Worm (Caenorhabditis elegans) whole organism, early embryonic: Measurements from ENCODE around the gene mif-2.

Source experiments
- B0310.2 ChIP-seq: sonication (generic microtip); optimal IDR thresholded peaks from 2 replicates; lab custom pipeline; 2016; ENCODE audit warnings: mild to moderate bottlenecking, missing genetic modification characterization, missing compliant biosample characterization
- F13C5.2 ChIP-seq: sonication (generic microtip); optimal IDR thresholded peaks from 2 replicates; lab custom pipeline; 2017; ENCODE audit warnings: mild to moderate bottlenecking, missing genetic modification characterization, inconsistent platforms, missing compliant biosample characterization
- aly-1 ChIP-seq: sonication (generic microtip); optimal IDR thresholded peaks from 2 replicates; lab custom pipeline; 2016; ENCODE audit warnings: missing genetic modification characterization, missing compliant biosample characterization
- ama-1 ChIP-seq: fragments of 150-350 bp; optimal IDR thresholded peaks from 2 replicates; lab custom pipeline; 2014
- ceh-13 ChIP-seq: fragments of 200-800 bp; sonication (Bioruptor generic); optimal IDR thresholded peaks from 2 replicates; lab custom pipeline; 2018; ENCODE audit warnings: mild to moderate bottlenecking, missing genetic modification characterization, missing compliant biosample characterization
- ceh-36 ChIP-seq: sonication (generic microtip); optimal IDR thresholded peaks from 2 replicates; lab custom pipeline; 2016; ENCODE audit warnings: missing genetic modification characterization, inconsistent platforms, missing compliant biosample characterization
- ets-7 ChIP-seq: sonication (generic microtip); optimal IDR thresholded peaks from 2 replicates; lab custom pipeline; 2016; ENCODE audit warnings: missing genotype, missing genetic modification characterization, missing compliant biosample characterization
- flt-1 ChIP-seq: fragments of 200-800 bp; sonication (Bioruptor generic); IDR thresholded peaks from 2 replicates; pipeline ENCODE4 v1.3.6; 2022; ENCODE audit warnings: missing genetic modification characterization, missing compliant biosample characterization
- hmbx-1 ChIP-seq: sonication (generic microtip); optimal IDR thresholded peaks from 2 replicates; lab custom pipeline; 2016; ENCODE audit warnings: mild to moderate bottlenecking, missing genetic modification characterization, missing compliant biosample characterization
- hmg-4 ChIP-seq: fragments of 200-800 bp; sonication (Bioruptor generic); optimal IDR thresholded peaks from 2 replicates; lab custom pipeline; 2018; ENCODE audit warnings: mild to moderate bottlenecking, missing genetic modification characterization, missing compliant biosample characterization
- hnd-1 ChIP-seq: sonication (generic microtip); optimal IDR thresholded peaks from 2 replicates; lab custom pipeline; 2016; ENCODE audit warnings: missing genetic modification characterization, missing compliant biosample characterization
- pes-1 ChIP-seq: fragments of 200-800 bp; sonication (Bioruptor generic); IDR thresholded peaks from 2 replicates; pipeline ENCODE4 v1.3.6; 2022; ENCODE audit warnings: missing genetic modification reagents, missing genetic modification characterization, missing compliant biosample characterization
- scrt-1 ChIP-seq: fragments of 200-800 bp; sonication (Bioruptor generic); IDR thresholded peaks from 2 replicates; pipeline ENCODE4 v1.3.6; 2022; ENCODE audit warnings: missing genetic modification characterization, missing compliant biosample characterization
- sea-1 ChIP-seq: fragments of 200-800 bp; sonication (Bioruptor generic); conservative IDR thresholded peaks from 2 replicates; pipeline ENCODE4 v1.3.6; 2022; ENCODE audit warnings: missing genetic modification characterization, missing compliant biosample characterization
- tbx-11 ChIP-seq: fragments of 200-800 bp; sonication (Bioruptor generic); IDR thresholded peaks from 2 replicates; pipeline ENCODE4 v1.3.6; 2022; ENCODE audit warnings: missing genetic modification characterization, missing compliant biosample characterization
- tbx-37 ChIP-seq: fragments of 200-800 bp; sonication (Bioruptor generic); conservative IDR thresholded peaks from 2 replicates; pipeline ENCODE4 v1.3.6; 2022; ENCODE audit warnings: missing genetic modification reagents, missing genetic modification characterization, missing compliant biosample characterization
- tra-4 ChIP-seq: sonication (generic microtip); optimal IDR thresholded peaks from 2 replicates; lab custom pipeline; 2017; ENCODE audit warnings: missing genetic modification characterization, missing compliant biosample characterization

Gene mif-2

DNA sequence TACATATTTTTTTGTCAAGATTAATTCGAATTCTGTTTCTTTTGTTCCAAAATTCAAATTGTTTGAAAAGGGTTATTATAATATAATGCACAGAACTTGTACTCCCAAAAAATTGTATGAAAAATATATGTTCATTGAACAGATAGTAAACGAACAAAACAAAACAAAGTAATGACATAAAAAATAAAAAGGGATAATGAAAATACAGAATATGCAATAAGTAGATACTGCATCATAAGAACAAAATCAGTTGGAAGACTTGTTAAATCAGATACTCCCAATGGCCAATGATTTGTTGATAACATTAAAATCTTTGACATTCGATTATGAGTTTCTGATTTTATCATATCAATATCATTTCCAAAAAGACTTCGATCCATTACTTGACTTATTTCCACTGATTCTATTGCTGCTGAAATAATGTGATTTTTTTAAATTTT lies 26.3 kb upstream of the mif-2 start:
- TF ChIP-seq ceh-13 (GFP tag; lab: Kevin White, UChicago), result no peak
- no peak for TF ChIP-seq tbx-37 (GFP tag; lab: Robert Waterston, UW)
- no peak for TF ChIP-seq F13C5.2
- TF ChIP-seq scrt-1 (GFP tag; lab: Robert Waterston, UW), result no peak
- TF ChIP-seq hnd-1 (tag; lab: Kevin White, UChicago), result no peak
- no peak for TF ChIP-seq sea-1 (GFP tag; lab: Robert Waterston, UW)
- no peak for TF ChIP-seq aly-1
- TF ChIP-seq ceh-36, result no peak
- no peak for TF ChIP-seq ets-7
- no peak for TF ChIP-seq hmg-4
- no peak for TF ChIP-seq ama-1 (lab: Kevin White, UChicago)
- no peak for TF ChIP-seq pes-1 (GFP tag; lab: Robert Waterston, UW)
- TF ChIP-seq flt-1 (GFP tag; lab: Robert Waterston, UW), result no peak
- no peak for TF ChIP-seq tbx-11 (GFP tag; lab: Robert Waterston, UW)
- TF ChIP-seq tra-4, result no peak

DNA sequence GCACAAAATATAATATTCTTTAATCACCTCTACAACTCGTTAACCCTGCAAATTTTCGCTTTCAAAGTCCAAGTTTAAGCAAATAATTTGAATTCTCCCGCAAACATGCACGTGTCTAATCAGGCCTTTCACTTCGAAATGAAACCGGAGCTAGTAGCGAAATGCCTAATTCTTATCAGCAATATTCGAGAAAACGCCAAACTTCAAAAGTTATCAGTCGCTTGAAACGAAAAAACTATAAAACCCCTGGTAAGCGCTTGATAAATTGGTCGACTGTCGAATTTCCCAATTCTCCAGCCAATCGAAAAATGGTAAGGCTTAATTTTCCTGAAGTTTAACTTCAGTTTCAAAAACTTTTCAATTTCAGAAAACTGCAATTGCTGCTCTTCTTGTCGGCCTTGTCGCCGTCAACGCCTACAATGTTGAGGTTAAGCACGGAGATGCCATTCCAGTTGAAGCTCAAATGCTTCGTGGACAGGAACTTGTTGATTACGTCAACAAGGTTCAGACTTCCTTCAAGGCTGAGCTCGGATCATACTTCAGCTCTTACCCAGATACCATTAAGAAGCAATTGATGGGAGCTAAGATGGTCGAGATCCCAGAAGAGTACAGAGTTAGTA lies 24.7 kb upstream of the mif-2 start, which contains the start of gene cpr-9:
cpr-9 (plus strand) TSS at position 188 of the 620 bp plus-strand sequence.
- TF ChIP-seq tra-4 (no peak), tbx-11 (GFP tag; lab: Robert Waterston, UW) (no peak), hmbx-1 (no peak)

DNA sequence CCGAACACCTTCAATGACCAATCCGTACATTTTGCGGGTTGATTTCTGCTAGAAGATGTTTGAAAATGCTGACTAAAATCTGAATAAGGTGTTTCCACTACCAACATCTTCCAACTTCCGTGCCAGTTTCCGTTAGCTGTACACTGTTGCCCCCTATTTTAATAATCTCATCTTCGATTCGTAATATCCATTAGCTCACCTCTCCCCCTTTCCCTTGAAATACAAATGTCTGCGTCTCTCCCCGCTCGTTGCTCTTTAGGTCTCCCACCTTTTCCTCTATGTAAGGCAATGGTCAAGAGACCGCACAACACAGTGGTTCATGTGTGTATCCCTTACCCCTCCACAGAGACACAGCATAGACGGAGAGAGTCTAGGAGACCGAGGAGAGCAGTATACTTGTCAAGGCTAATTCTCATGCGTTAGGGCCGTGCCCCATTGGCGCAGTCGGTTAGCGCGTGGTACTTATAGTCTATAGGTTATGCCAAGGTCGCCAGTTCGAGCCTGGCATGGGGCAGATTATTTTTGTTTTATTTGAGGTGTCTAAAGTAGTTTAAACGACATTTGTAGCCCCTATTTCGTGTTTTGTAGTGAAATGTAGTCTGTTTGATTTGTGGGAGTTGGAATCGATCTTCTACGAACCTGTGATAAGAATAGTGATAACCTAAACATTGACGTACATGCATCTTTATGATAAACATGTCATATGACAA lies 23.6 kb upstream of the mif-2 start, which contains the start of gene gcy-33:
gcy-33 (minus strand) TSS at position 51 of the 710 bp plus-strand sequence.
- TF ChIP-seq scrt-1 (GFP tag; lab: Robert Waterston, UW) (peak; percentile 98), ceh-13 (GFP tag; lab: Kevin White, UChicago) (peak; percentile 94), ceh-36 (peak; percentile 97), pes-1 (GFP tag; lab: Robert Waterston, UW) (peak; percentile 98), tra-4 (peak; percentile 93), hmbx-1 (peak; percentile 89), hnd-1 (tag; lab: Kevin White, UChicago) (peak; percentile 89), tbx-37 (GFP tag; lab: Robert Waterston, UW) (peak; percentile 98), aly-1 (peak; percentile 98), F13C5.2 (peak; percentile 97), flt-1 (GFP tag; lab: Robert Waterston, UW) (peak; percentile 98), sea-1 (GFP tag; lab: Robert Waterston, UW) (peak; percentile 93), B0310.2 (tag; lab: Kevin White, UChicago) (peak; percentile 96), ets-7 (peak; percentile 93), hmg-4 (peak; percentile 99), tbx-11 (GFP tag; lab: Robert Waterston, UW) (peak; percentile 98), ama-1 (lab: Kevin White, UChicago) (no peak)

DNA sequence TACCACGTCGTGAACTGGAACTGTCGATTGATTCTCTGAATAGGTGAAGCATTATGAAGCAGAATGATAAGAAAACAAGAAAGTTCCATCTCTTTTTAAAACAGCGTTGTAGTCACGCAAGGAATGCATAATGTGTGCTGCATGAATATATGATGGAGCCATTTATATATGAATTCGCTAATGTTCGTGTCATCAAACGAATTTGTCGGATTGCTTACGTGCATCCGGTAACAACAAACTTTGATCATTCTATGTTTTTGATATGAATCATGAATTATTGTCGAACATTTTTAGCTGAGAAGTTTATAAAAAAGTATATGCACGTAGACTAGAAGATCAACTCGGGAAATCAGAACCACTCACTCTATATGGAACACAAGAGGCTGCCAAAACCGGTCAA lies 19.1 kb upstream of the mif-2 start:
- TF ChIP-seq ceh-36 (no peak), ets-7 (no peak), hnd-1 (tag; lab: Kevin White, UChicago) (no peak), F13C5.2 (no peak), pes-1 (GFP tag; lab: Robert Waterston, UW) (no peak), B0310.2 (tag; lab: Kevin White, UChicago) (no peak), aly-1 (no peak), flt-1 (GFP tag; lab: Robert Waterston, UW) (no peak), tra-4 (no peak), tbx-11 (GFP tag; lab: Robert Waterston, UW) (no peak), sea-1 (GFP tag; lab: Robert Waterston, UW) (no peak), hmbx-1 (no peak), ceh-13 (GFP tag; lab: Kevin White, UChicago) (no peak)

DNA sequence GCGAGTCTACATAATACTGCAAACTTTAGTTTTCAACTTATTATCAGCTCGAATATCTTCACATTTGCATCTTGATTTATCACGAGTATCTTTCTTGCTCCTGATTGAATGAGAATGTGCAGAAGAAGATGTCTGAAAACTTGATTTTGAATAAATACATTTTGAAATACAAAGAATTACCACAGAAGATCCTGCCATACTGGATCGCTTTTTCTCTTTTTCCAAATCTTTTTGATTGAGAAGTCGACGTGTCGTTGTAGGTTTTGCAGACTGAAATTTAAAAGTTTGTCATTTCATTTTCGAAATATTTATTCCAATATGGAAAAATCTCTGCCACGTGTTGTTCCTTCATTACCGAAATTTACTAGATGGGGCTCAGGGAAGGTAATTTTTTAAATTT lies 17.6 kb upstream of the mif-2 start, which contains the start of gene C52E4.12:
C52E4.12 (plus strand) TSS at position 301 of the 400 bp plus-strand sequence.
- no peak for TF ChIP-seq hmbx-1
- TF ChIP-seq tra-4, result no peak
- no peak for TF ChIP-seq hnd-1 (tag; lab: Kevin White, UChicago)
- TF ChIP-seq sea-1 (GFP tag; lab: Robert Waterston, UW), result no peak
- TF ChIP-seq flt-1 (GFP tag; lab: Robert Waterston, UW), result no peak
- TF ChIP-seq B0310.2 (tag; lab: Kevin White, UChicago), result no peak
- TF ChIP-seq ceh-36, result no peak

DNA sequence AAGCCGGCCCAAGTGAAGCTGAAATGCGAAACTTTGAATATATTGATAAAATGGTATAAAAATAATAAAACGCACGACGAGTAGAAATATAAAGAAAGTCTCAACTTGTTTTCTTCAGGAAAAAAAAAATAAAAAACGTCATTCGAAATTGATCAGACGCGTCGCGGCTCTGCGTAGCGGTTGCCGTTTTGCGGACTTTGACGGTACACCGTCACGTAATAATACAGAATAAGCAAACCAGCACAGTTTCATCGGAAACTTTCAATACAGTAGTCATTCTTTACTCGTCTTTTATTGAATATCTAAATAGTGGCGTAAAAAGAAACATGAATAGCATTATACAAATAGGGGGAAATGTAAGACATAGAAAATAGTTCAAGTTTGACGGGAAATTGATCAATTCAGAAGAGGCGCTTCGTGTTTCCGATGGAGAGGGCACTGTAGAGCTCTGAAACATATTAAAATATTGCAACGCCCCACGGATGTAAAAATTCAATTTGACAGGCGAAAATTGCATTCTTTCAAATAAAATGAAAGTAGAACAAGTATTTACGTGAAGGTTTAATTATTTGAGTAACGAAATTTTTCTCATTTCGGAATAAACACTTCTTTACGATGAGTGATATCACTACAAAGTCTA lies 15.6 kb upstream of the mif-2 start, which contains the start of the genes cyl-1 and C52E4.7:
cyl-1 (minus strand) TSS at position 18 of the 640 bp plus-strand sequence.
C52E4.7 (plus strand) TSS at position 590 of the 640 bp plus-strand sequence.
- TF ChIP-seq scrt-1 (GFP tag; lab: Robert Waterston, UW) (no peak), hmbx-1 (no peak), flt-1 (GFP tag; lab: Robert Waterston, UW) (no peak), ets-7 (no peak), sea-1 (GFP tag; lab: Robert Waterston, UW) (no peak), ama-1 (lab: Kevin White, UChicago) (no peak), tra-4 (no peak), tbx-11 (GFP tag; lab: Robert Waterston, UW) (no peak), aly-1 (no peak), ceh-13 (GFP tag; lab: Kevin White, UChicago) (no peak), F13C5.2 (no peak)

DNA sequence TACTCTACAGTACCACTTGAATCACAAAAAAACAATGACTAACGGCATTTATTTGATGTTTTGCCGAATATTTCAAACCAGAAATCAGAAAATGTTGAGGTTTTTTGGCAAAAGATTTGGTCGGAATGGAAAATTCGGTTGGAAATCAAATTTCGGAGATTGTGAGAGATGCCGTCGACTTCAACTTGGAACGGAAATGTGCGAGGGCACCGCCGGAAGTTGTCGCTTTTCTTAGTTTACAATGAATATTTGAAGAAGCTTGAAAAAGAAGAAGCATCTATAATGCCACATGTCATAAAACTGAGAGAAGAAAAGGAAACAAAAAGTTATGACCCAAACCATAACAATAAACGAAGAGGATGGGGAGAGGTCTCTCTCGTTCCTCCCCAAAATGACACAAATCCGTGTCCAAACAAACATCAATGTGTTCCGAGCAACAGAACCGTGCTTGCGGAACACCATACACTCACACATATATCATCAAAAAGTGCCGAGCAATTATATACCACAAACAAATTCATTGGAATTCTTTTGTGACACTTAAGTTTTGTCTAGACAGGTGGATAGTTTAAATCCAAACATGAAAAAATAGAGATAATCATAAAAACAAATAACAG lies 12.4 kb upstream of the mif-2 start:
- TF ChIP-seq F13C5.2 (no peak), hmbx-1 (no peak), hnd-1 (tag; lab: Kevin White, UChicago) (no peak), ama-1 (lab: Kevin White, UChicago) (no peak), tbx-11 (GFP tag; lab: Robert Waterston, UW) (no peak), pes-1 (GFP tag; lab: Robert Waterston, UW) (no peak), tra-4 (no peak)
